Worm (Caenorhabditis elegans) whole organism, L1 larva: ENCODE data around the gene unc-3.

ENCODE experiments used
- C16A3.4 ChIP-seq: fragments of 150-350 bp; optimal IDR thresholded peaks from 2 replicates; lab custom pipeline; 2014; ENCODE audit warnings: missing biosample characterization, missing genetic modification characterization
- C34B4.2 ChIP-seq: sonication (generic microtip); optimal IDR thresholded peaks from 2 replicates; lab custom pipeline; 2017; ENCODE audit warnings: mild to moderate bottlenecking, missing genetic modification characterization, missing compliant biosample characterization
- Y116A8C.19 ChIP-seq: sonication (generic microtip); optimal IDR thresholded peaks from 2 replicates; lab custom pipeline; 2016; ENCODE audit warnings: missing compliant biosample characterization, missing genetic modification characterization, borderline replicate concordance
- alr-1 ChIP-seq: fragments of 200-800 bp; sonication (Bioruptor generic); optimal IDR thresholded peaks from 2 replicates; lab custom pipeline; 2018; ENCODE audit warnings: borderline replicate concordance, mild to moderate bottlenecking, missing genetic modification characterization, missing compliant biosample characterization
- aly-2 ChIP-seq: fragments of 150-350 bp; optimal IDR thresholded peaks from 2 replicates; lab custom pipeline; 2014; ENCODE audit warnings: missing biosample characterization, missing genetic modification characterization
- ama-1 ChIP-seq: fragments of 150-350 bp; optimal IDR thresholded peaks from 2 replicates; lab custom pipeline; 2014
- blmp-1 ChIP-seq: fragments of 150-350 bp; optimal IDR thresholded peaks from 2 replicates; lab custom pipeline; 2014; ENCODE audit warnings: missing biosample characterization, missing genetic modification characterization
- ceh-63 ChIP-seq: fragments of 200-800 bp; sonication (Bioruptor generic); optimal IDR thresholded peaks from 2 replicates; lab custom pipeline; 2018; ENCODE audit warnings: mild to moderate bottlenecking, missing genetic modification characterization, missing compliant biosample characterization
- ceh-82 ChIP-seq, 3 experiments: fragments of 150-350 bp in 1 of 3; sonication (generic microtip) in 2 of 3; optimal IDR thresholded peaks; 2 replicates each; lab custom pipeline; 2014 to 2017; ENCODE audit warnings: missing biosample characterization in 3 of 3, missing genetic modification characterization in 3 of 3
- ceh-90 ChIP-seq: sonication (generic microtip); optimal IDR thresholded peaks from 2 replicates; lab custom pipeline; 2016; ENCODE audit warnings: missing genetic modification characterization, missing compliant biosample characterization
- ces-1 ChIP-seq: fragments of 150-350 bp; optimal IDR thresholded peaks from 2 replicates; lab custom pipeline; 2014; ENCODE audit warnings: missing biosample characterization, missing genetic modification reagents, missing genetic modification characterization
- dsc-1 ChIP-seq: sonication (generic microtip); optimal IDR thresholded peaks from 2 replicates; lab custom pipeline; 2016; ENCODE audit warnings: mild to moderate bottlenecking, missing genetic modification characterization, missing compliant biosample characterization
- efl-3 ChIP-seq: fragments of 200-800 bp; sonication (Bioruptor generic); optimal IDR thresholded peaks from 2 replicates; lab custom pipeline; 2018; ENCODE audit warnings: mild to moderate bottlenecking, missing genetic modification characterization, missing compliant biosample characterization
- egl-13 ChIP-seq: sonication (generic microtip); optimal IDR thresholded peaks from 2 replicates; lab custom pipeline; 2016; ENCODE audit warnings: missing genotype, missing genetic modification reagents, missing genetic modification characterization, missing compliant biosample characterization
- egl-27 ChIP-seq, 2 experiments: fragments of 150-350 bp in 1 of 2; sonication (generic microtip); optimal IDR thresholded peaks; 3 replicates each; lab custom pipeline; 2017 to 2018; ENCODE audit warnings: missing biosample characterization in 2 of 2, missing genetic modification characterization in 2 of 2, missing genetic modification reagents in 2 of 2
- elt-2 ChIP-seq: sonication (generic microtip); optimal IDR thresholded peaks from 2 replicates; lab custom pipeline; 2016; ENCODE audit warnings: missing genetic modification characterization, mild to moderate bottlenecking, inconsistent platforms, missing compliant biosample characterization, missing genetic modification reagents
- elt-3 ChIP-seq, 6 experiments: fragments of 150-350 bp in 1 of 6; sonication (generic microtip); optimal IDR thresholded peaks; 2 replicates each; lab custom pipeline; 2017 to 2018; ENCODE audit warnings: missing biosample characterization in 6 of 6, missing genetic modification characterization in 6 of 6, inconsistent platforms in 1 of 6
- grh-1 ChIP-seq: fragments of 200-800 bp; sonication (Bioruptor generic); IDR thresholded peaks from 2 replicates; pipeline ENCODE4 v1.3.6; 2022; ENCODE audit warnings: missing genetic modification reagents, missing genetic modification characterization, missing compliant biosample characterization
- hlh-17 ChIP-seq: fragments of 200-800 bp; sonication (Bioruptor generic); optimal IDR thresholded peaks from 2 replicates; lab custom pipeline; 2018; ENCODE audit warnings: missing genetic modification characterization, mild to moderate bottlenecking, missing compliant biosample characterization, moderate library complexity, borderline replicate concordance
- hpl-2 ChIP-seq: fragments of 150-350 bp; optimal IDR thresholded peaks from 2 replicates; lab custom pipeline; 2014; ENCODE audit warnings: missing biosample characterization, missing genetic modification reagents, missing genetic modification characterization
- isw-1 ChIP-seq: fragments of 200-800 bp; sonication (Bioruptor generic); IDR thresholded peaks from 2 replicates; pipeline ENCODE4 v1.3.6; 2022; ENCODE audit warnings: missing genetic modification characterization, missing compliant biosample characterization
- jun-1 ChIP-seq: fragments of 150-350 bp; optimal IDR thresholded peaks from 2 replicates; lab custom pipeline; 2014; ENCODE audit warnings: missing biosample characterization, missing genetic modification reagents, missing genetic modification characterization
- lin-14 ChIP-seq: fragments of 200-800 bp; sonication (Bioruptor generic); optimal IDR thresholded peaks from 2 replicates; lab custom pipeline; 2018; ENCODE audit warnings: mild to moderate bottlenecking, missing genetic modification characterization, moderate library complexity, missing compliant biosample characterization
- lir-3 ChIP-seq: sonication (generic microtip); optimal IDR thresholded peaks from 2 replicates; lab custom pipeline; 2016; ENCODE audit warnings: mild to moderate bottlenecking, missing genetic modification characterization, moderate library complexity, missing compliant biosample characterization; ENCODE audit not compliant: poor library complexity
- lsy-2 ChIP-seq, 2 experiments: fragments of 150-350 bp; optimal IDR thresholded peaks; 2 replicates each; lab custom pipeline; 2014; ENCODE audit warnings: missing biosample characterization in 2 of 2, missing genetic modification characterization in 2 of 2
- mdl-1 ChIP-seq, 2 experiments: fragments of 150-350 bp; optimal IDR thresholded peaks; 2 replicates each; lab custom pipeline; 2014 to 2017; ENCODE audit warnings: missing biosample characterization in 2 of 2, missing genetic modification characterization in 2 of 2, inconsistent platforms in 1 of 2
- mep-1 ChIP-seq: fragments of 150-350 bp; optimal IDR thresholded peaks from 2 replicates; lab custom pipeline; 2014; ENCODE audit warnings: missing biosample characterization, missing genetic modification characterization
- nhr-11 ChIP-seq: fragments of 150-350 bp; optimal IDR thresholded peaks from 2 replicates; lab custom pipeline; 2014; ENCODE audit warnings: missing biosample characterization, missing genetic modification characterization
- nhr-28 ChIP-seq: fragments of 150-350 bp; optimal IDR thresholded peaks from 2 replicates; lab custom pipeline; 2014; ENCODE audit warnings: missing biosample characterization, missing genetic modification characterization
- nhr-47 ChIP-seq: sonication (generic microtip); optimal IDR thresholded peaks from 2 replicates; lab custom pipeline; 2016; ENCODE audit warnings: mild to moderate bottlenecking, missing genetic modification characterization, moderate library complexity, missing compliant biosample characterization
- nhr-76 ChIP-seq: sonication (generic microtip); optimal IDR thresholded peaks from 2 replicates; lab custom pipeline; 2017; ENCODE audit warnings: missing biosample characterization, missing genetic modification characterization
- nhr-77 ChIP-seq: fragments of 150-350 bp; optimal IDR thresholded peaks from 2 replicates; lab custom pipeline; 2014; ENCODE audit warnings: missing biosample characterization, missing genetic modification characterization
- nhr-84 ChIP-seq: sonication (generic microtip); optimal IDR thresholded peaks from 2 replicates; lab custom pipeline; 2017; ENCODE audit warnings: missing biosample characterization, missing genetic modification characterization
- nhr-85 ChIP-seq: sonication (generic microtip); peaks from one replicate; lab custom pipeline; 2016; ENCODE audit warnings: missing genetic modification characterization, inconsistent platforms, missing compliant biosample characterization
- nhr-90 ChIP-seq: sonication (generic microtip); optimal IDR thresholded peaks from 2 replicates; lab custom pipeline; 2016; ENCODE audit warnings: mild to moderate bottlenecking, missing genetic modification characterization, missing compliant biosample characterization; ENCODE audit not compliant: poor library complexity
- pax-3 ChIP-seq: fragments of 200-800 bp; sonication (Bioruptor generic); optimal IDR thresholded peaks from 2 replicates; lab custom pipeline; 2018; ENCODE audit warnings: mild to moderate bottlenecking, missing genetic modification characterization, moderate library complexity, missing compliant biosample characterization
- snu-23 ChIP-seq: sonication (generic microtip); optimal IDR thresholded peaks from 2 replicates; lab custom pipeline; 2016; ENCODE audit warnings: missing genetic modification characterization, missing compliant biosample characterization
- sox-4 ChIP-seq: sonication (generic microtip); optimal IDR thresholded peaks from 2 replicates; lab custom pipeline; 2016; ENCODE audit warnings: missing genetic modification characterization, missing compliant biosample characterization
- sptf-1 ChIP-seq: fragments of 150-350 bp; optimal IDR thresholded peaks from 2 replicates; lab custom pipeline; 2014; ENCODE audit warnings: missing biosample characterization, missing genetic modification characterization
- sup-37 ChIP-seq: fragments of 200-800 bp; sonication (Bioruptor generic); optimal IDR thresholded peaks from 2 replicates; lab custom pipeline; 2018; ENCODE audit warnings: mild to moderate bottlenecking, missing genetic modification characterization, missing compliant biosample characterization
- tbx-2 ChIP-seq: sonication (generic microtip); optimal IDR thresholded peaks from 2 replicates; lab custom pipeline; 2016; ENCODE audit warnings: missing genetic modification characterization, missing compliant biosample characterization
- unc-130 ChIP-seq: fragments of 150-350 bp; optimal IDR thresholded peaks from 2 replicates; lab custom pipeline; 2017; ENCODE audit warnings: missing biosample characterization, missing genetic modification characterization, inconsistent platforms
- unc-86 ChIP-seq: sonication (generic microtip); optimal IDR thresholded peaks from 2 replicates; lab custom pipeline; 2016; ENCODE audit warnings: missing genetic modification characterization, missing compliant biosample characterization
- unc-98 ChIP-seq: fragments of 200-800 bp; sonication (Bioruptor generic); IDR thresholded peaks from 2 replicates; pipeline ENCODE4 v1.3.6; 2022; ENCODE audit warnings: missing genetic modification characterization, missing compliant biosample characterization
- zip-4 ChIP-seq: fragments of 200-800 bp; sonication (Bioruptor generic); optimal IDR thresholded peaks from 2 replicates; lab custom pipeline; 2018; ENCODE audit warnings: mild to moderate bottlenecking, missing genetic modification characterization, moderate library complexity, missing compliant biosample characterization
- ztf-11 ChIP-seq, 2 experiments: sonication (generic microtip); optimal IDR thresholded peaks; 2 replicates each; lab custom pipeline; 2016 to 2017; ENCODE audit warnings: missing genetic modification characterization in 2 of 2, missing biosample characterization in 1 of 2, missing compliant biosample characterization in 1 of 2

unc-3 gene

DNA sequence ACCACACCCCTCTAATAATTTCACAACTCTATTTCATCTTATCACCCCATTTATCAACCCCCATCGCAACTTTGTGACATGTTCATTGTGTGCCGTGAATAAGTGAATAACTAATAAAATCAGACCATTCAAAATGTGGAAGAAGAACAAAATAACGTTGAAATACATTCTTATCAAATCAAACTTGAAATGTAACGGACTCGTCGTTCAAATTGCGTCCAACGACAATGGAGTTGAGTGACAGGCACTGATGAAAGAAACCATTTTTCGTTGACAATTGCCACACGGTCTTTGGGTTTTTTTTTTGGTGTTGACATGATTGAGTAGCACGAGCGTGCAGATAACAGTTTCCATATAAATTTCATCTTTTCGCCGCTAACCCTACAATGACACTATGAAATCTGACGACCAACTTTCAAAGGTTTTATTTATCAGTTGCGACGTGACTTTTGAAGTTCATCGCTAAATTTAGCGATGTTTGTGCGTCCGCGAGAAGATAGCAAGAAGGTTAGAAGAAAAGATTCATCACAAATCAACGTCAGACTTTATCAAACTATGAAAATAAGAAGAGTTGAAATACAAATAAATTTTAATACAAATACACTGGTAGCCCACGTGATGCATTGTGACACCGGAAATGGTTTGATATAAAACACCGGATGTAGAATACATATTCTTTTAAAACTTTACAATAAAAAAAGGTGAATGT is 10.2 kb downstream of the unc-3 start (continued):
- TF ChIP-seq sup-37 (GFP tag; lab: Kevin White, UChicago) (no peak), nhr-11 (no peak), snu-23 (GFP tag; lab: Kevin White, UChicago) (peak; percentile 34), tbx-2 (tag; lab: Kevin White, UChicago) (peak; percentile 51), lin-14 (GFP tag; lab: Kevin White, UChicago) (peak; percentile 63), blmp-1 (no peak), grh-1 (GFP tag; lab: Robert Waterston, UW) (0 out of 2 replicates have a peak, but pooled peaks have one; percentile 16), nhr-85 (peak; percentile 90), egl-27 (tag; optimal IDR thresholded peaks at IDR 0.05; lab: Kevin White, UChicago) (no peak), nhr-77 (tag; lab: Kevin White, UChicago) (no peak), mep-1 (tag; lab: Kevin White, UChicago) (no peak), unc-130 (no peak), sptf-1 (tag; lab: Kevin White, UChicago) (no peak), zip-4 (no peak), alr-1 (no peak), unc-86 (tag; lab: Kevin White, UChicago) (no peak), mdl-1 (tag; optimal IDR thresholded peaks at IDR 0.05; lab: Kevin White, UChicago) (peak in 1 of 2 experiments; percentile 47), C34B4.2 (no peak), aly-2 (tag; lab: Kevin White, UChicago) (no peak), pax-3 (tag; lab: Kevin White, UChicago) (no peak), Y116A8C.19 (tag; lab: Kevin White, UChicago) (no peak), hlh-17 (GFP tag; lab: Kevin White, UChicago) (no peak), C16A3.4 (tag; lab: Kevin White, UChicago) (no peak), efl-3 (no peak), lsy-2 (tag; optimal IDR thresholded peaks at IDR 0.05; lab: Kevin White, UChicago) (no peak), dsc-1 (tag; lab: Kevin White, UChicago) (no peak), lir-3 (tag; lab: Kevin White, UChicago) (no peak), ztf-11 (tag; optimal IDR thresholded peaks at IDR 0.05; lab: Kevin White, UChicago) (no peak), nhr-47 (tag; lab: Kevin White, UChicago) (peak; percentile 22), hpl-2 (GFP tag; lab: Kevin White, UChicago) (no peak), elt-2 (tag; lab: Kevin White, UChicago) (peak; percentile 70), ces-1 (GFP tag; lab: Kevin White, UChicago) (no peak), ama-1 (lab: Kevin White, UChicago) (no peak), isw-1 (GFP tag; lab: Robert Waterston, UW) (no peak), ceh-63 (GFP tag; lab: Kevin White, UChicago) (no peak), elt-3 (tag; optimal IDR thresholded peaks at IDR 0.05; lab: Kevin White, UChicago) (peak in 1 of 6 experiments; percentile 19), ceh-90 (tag; lab: Kevin White, UChicago) (no peak), sox-4 (no peak), unc-98 (GFP tag; lab: Robert Waterston, UW) (no peak), nhr-84 (no peak), egl-13 (tag; lab: Kevin White, UChicago) (no peak), nhr-76 (tag; lab: Kevin White, UChicago) (no peak), nhr-90 (peak; percentile 59), jun-1 (tag; lab: Kevin White, UChicago) (no peak), nhr-28 (no peak), ceh-82 (tag; optimal IDR thresholded peaks at IDR 0.05; lab: Kevin White, UChicago) (no peak)
